Fruit fly (Drosophila melanogaster): ENCODE results near the gene r-l.

r-l gene

DNA sequence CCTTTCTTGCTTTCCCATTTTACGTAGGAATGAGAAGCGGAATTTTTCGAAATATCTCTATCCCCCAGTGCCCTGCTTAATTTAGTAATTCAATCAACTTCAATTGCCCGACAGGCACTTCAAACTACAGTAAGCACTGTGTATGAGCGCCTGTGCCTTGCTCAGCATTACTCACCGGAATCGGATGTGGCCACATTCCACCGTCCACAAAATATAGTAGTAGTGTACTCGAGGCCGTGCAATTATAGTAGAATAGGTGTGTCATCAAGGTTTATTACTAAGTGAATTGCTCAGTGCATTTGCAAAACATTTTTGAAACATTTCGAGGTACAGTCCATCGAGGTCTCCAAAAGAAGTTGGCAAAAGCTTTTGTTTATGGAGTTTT is 7.4 kb downstream of the r-l start:
- TF ChIP-seq CG4496 (GFP tag; IDR thresholded peaks at IDR 0.05), result peak; percentile 46; the same call in 2 of the 3 replicates
- TF ChIP-seq CG15710 (tag; optimal IDR thresholded peaks at IDR 0.05), result no peak
- TF ChIP-seq CG17806 (tag; optimal IDR thresholded peaks at IDR 0.05), result no peak
- TF ChIP-seq CG32121 (GFP tag; IDR thresholded peaks at IDR 0.05), result peak; percentile 48
- no peak for TF ChIP-seq CG13204 (GFP tag; optimal IDR thresholded peaks at IDR 0.05)
- TF ChIP-seq CG14655 (GFP tag; optimal IDR thresholded peaks at IDR 0.05), result no peak

DNA sequence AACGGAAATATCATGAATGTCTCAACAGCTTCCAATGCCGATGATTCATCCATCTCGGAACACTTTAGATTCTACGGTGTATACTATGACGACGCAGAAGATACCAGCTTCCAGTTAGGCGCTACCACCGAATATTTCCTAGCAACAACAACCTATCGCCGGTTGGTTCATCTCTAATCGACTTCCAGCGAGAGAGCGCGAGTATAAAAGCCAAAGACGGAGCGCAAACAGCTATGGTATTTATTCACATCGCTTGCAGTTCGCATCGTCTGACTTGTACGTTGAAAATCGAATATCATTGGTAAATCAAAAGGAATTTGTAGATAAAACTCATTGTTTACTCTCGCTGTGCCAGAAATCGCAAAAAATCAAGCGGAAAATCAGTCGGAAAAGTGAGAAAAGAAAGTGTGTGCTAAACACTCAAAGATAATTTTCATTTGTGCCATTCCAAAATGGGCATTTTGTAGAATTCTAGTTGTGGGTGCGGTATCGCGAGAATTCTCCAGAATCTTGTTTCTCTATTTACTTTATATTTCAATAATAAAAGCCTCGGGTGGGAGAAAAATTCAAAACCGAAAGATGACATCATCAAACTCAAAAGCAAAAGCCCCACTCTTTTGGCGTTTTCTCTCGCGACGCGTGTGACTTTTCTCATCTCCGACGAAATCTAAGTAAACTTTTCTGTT is 8.0 kb downstream of the r-l start, which contains the start of gene AnxB9:
AnxB9 (plus strand) TSS at position 232 of the 686 bp plus-strand sequence.
- no peak for TF ChIP-seq CG8301 (tag; optimal IDR thresholded peaks at IDR 0.05)
- TF ChIP-seq D1 (tag; optimal IDR thresholded peaks at IDR 0.05), result no peak
- TF ChIP-seq CG17806 (tag; optimal IDR thresholded peaks at IDR 0.05), result peak; percentile 4
- peak; percentile 47 for TF ChIP-seq Ets98B (GFP tag; IDR thresholded peaks at IDR 0.05)
- TF ChIP-seq CG4496 (GFP tag; IDR thresholded peaks at IDR 0.05), result peak; percentile 56; the same call in 1 of the 3 replicates
- TF ChIP-seq Snoo (tag; optimal IDR thresholded peaks at IDR 0.05), result peak; percentile 12
- no peak for TF ChIP-seq CG9948 (tag; optimal IDR thresholded peaks at IDR 0.05)
- no peak for TF ChIP-seq CG34367 (tag; optimal IDR thresholded peaks at IDR 0.05)
- TF ChIP-seq CG32121 (GFP tag; IDR thresholded peaks at IDR 0.05), result peak; percentile 51; the same call in 1 of the 2 replicates
- TF ChIP-seq CG8159 (tag; optimal IDR thresholded peaks at IDR 0.05), result no peak
- peak; percentile 25 for TF ChIP-seq Pif1B (GFP tag; optimal IDR thresholded peaks at IDR 0.05)
- TF ChIP-seq CG15710 (tag; optimal IDR thresholded peaks at IDR 0.05), result peak; percentile 3
- TF ChIP-seq Pif1A (GFP tag; optimal IDR thresholded peaks at IDR 0.05), result peak; percentile 32
- peak; percentile 51; the same call in 1 of the 2 replicates for TF ChIP-seq CG12605 (GFP tag; IDR thresholded peaks at IDR 0.05)
- peak; percentile 3 for TF ChIP-seq EcR (GFP tag; optimal IDR thresholded peaks at IDR 0.05)

DNA sequence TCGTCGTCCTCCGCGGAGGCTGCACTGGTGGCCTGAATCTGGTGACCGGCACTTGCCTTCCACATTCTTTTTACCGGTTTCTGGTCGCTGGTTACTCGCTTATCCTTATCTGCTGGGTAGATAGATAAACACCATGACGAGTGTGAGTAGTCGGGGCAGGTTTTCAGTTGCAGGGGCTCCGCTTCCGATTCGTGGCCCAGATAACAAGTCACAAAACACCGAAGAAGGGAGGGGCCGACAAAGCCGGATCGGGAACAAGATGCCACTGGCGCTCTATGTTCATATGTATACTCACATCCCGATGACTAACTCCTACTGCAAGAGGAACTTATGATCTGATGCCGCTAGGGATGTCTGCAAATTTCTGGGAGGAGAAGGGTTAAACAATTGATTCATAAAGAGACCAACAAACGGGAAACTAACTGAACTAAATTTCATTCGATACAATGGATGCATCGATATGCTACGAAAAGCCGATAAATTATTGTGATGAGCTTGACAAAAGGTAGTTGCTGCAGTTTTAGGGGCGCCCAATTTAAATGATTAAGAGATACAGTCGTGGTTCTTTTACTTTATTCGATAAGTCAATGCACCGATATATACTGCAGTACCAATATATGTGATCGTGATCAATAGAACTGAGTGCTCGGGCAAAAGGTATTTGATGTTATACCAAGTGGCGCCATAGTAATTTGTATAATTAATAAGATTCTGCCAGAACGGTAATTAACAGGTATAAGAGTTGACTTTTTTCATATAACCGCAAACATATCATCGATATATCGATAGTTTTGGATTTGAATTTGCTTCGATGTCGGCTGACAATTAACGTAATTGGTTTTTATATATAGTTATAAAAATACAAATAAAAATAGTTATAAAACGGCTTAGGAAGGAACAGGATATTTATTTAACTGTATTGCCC is 8.9 kb downstream of the r-l start, which contains the start of gene Cortactin:
Cortactin (minus strand) TSS at position 472 of the 925 bp plus-strand sequence.
- TF ChIP-seq CG15710 (tag; optimal IDR thresholded peaks at IDR 0.05) (no peak), EcR (GFP tag; optimal IDR thresholded peaks at IDR 0.05) (peak; percentile 41)

DNA sequence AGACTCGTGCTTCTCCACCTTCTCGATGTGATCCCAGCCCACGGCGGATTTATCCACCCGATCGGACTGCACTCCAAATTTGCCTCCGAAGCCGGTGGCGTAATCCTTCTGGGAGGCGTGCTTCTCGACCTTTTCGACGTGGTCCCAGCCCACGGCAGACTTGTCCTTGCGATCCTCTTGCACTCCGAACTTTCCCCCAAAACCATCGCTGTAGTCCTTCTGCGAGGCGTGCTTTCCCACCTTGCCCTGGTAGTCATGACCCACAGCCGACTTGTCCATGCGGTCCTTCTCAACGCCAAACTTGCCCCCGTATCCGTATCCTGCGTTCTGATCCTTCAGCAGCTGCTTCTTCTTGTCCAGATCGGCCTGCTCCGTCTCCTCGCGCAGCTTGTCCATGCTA is 9.7 kb downstream of the r-l start:
- TF ChIP-seq CG8301 (tag; optimal IDR thresholded peaks at IDR 0.05) (no peak), Pif1B (GFP tag; optimal IDR thresholded peaks at IDR 0.05) (no peak)

DNA sequence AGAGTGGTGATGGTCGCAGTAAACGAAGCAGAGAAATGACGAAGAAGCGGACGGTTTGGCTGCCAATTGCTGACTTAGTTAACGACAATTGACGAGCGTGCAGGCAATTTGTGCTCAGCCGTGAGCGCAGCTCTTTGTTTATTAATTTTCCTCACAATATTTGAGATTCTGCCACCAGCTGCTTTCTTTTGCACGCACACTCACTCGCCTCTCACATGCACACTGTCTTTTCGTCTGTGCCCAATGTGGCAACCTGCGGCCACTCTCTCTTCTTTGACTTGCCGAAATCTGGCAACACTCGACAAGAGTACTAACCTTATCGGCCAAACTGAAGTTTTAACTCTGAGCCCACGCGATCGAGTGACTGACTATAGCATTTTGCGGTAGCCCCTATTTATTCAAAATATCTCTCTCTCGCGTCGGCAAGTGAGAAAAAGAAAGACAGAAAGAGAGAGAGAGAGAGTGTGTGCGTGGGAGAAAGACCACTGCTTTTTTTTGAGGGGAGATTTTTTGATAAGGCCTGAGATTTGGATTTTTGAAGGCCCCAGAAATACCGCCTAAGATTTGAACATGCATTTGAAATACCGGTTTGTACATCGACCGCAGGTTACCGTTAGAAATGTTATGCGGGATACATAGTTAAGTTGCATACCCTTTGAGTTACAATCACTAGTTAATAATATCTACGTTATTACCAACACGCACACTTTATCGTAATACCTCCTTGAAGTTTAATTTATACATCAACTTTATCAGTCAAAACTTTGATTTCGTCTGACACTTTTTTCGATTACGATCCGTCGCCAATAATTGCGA is 12.5 kb downstream of the r-l start, which contains the start of gene Mvl:
Mvl (minus strand) TSS at position 371 of the 816 bp plus-strand sequence.
- peak; percentile 41; the same call in 1 of the 2 replicates for TF ChIP-seq Ets98B (GFP tag; IDR thresholded peaks at IDR 0.05)
- no peak for TF ChIP-seq Pif1A (GFP tag; optimal IDR thresholded peaks at IDR 0.05)
- TF ChIP-seq CG14655 (GFP tag; optimal IDR thresholded peaks at IDR 0.05), result no peak
- TF ChIP-seq rn (GFP tag; IDR thresholded peaks at IDR 0.05), result no peak
- 0 out of 2 replicates have a peak, but pooled peaks have one; percentile 12 for TF ChIP-seq CG12605 (GFP tag; IDR thresholded peaks at IDR 0.05)
- no peak for TF ChIP-seq Pif1B (GFP tag; optimal IDR thresholded peaks at IDR 0.05)
- TF ChIP-seq CG4496 (GFP tag; IDR thresholded peaks at IDR 0.05), result peak; percentile 55; the same call in 2 of the 3 replicates
- TF ChIP-seq CG15710 (tag; optimal IDR thresholded peaks at IDR 0.05), result no peak
- no peak for TF ChIP-seq CG8301 (tag; optimal IDR thresholded peaks at IDR 0.05)
- TF ChIP-seq CG34367 (tag; optimal IDR thresholded peaks at IDR 0.05), result no peak
- peak; percentile 86 for TF ChIP-seq EcR (GFP tag; optimal IDR thresholded peaks at IDR 0.05)
- no peak for TF ChIP-seq CG8159 (tag; optimal IDR thresholded peaks at IDR 0.05)
- no peak for TF ChIP-seq CG13204 (GFP tag; optimal IDR thresholded peaks at IDR 0.05)
- TF ChIP-seq CG32121 (GFP tag; IDR thresholded peaks at IDR 0.05), result no peak
- TF ChIP-seq Snoo (tag; optimal IDR thresholded peaks at IDR 0.05), result no peak
- no peak for TF ChIP-seq CG9948 (tag; optimal IDR thresholded peaks at IDR 0.05)
- TF ChIP-seq D1 (tag; optimal IDR thresholded peaks at IDR 0.05), result no peak
- TF ChIP-seq fd96Ca (GFP tag; IDR thresholded peaks at IDR 0.05), result no peak
- no peak for TF ChIP-seq CG17806 (tag; optimal IDR thresholded peaks at IDR 0.05)
- TF ChIP-seq CG10348 (GFP tag; IDR thresholded peaks at IDR 0.05), result no peak
- TF ChIP-seq gl (tag; optimal IDR thresholded peaks at IDR 0.05), result no peak
